Worm (Caenorhabditis elegans): ENCODE measurements around the gene M02D8.3.

ce11 chrX:8754285-8754795 is 17.5 kb upstream of the M02D8.3 start:
- TF ChIP-seq ama-1 (optimal IDR thresholded peaks at IDR 0.05) (no peak), tbx-11 (GFP tag; IDR thresholded peaks at IDR 0.05) (no peak), pes-1 (GFP tag; IDR thresholded peaks at IDR 0.05) (no peak), hmg-4 (GFP tag; optimal IDR thresholded peaks at IDR 0.05) (no peak), flt-1 (GFP tag; IDR thresholded peaks at IDR 0.05) (no peak), hmbx-1 (tag; optimal IDR thresholded peaks at IDR 0.05) (no peak)

All from whole organism, early embryonic.